Worm (Caenorhabditis elegans): ENCODE measurements around the gene idi-1.

idi-1 gene

ce11 chrIII:8132496-8132895 is 41.0 kb downstream of the idi-1 start:
- TF ChIP-seq snpc-4 (tag; optimal IDR thresholded peaks at IDR 0.05) (no peak), peb-1 (tag; optimal IDR thresholded peaks at IDR 0.05) (peak; percentile 10), blmp-1 (tag; optimal IDR thresholded peaks at IDR 0.05; ENCODE audit: insufficient read depth) (no peak), nhr-129 (tag; optimal IDR thresholded peaks at IDR 0.05) (peak; percentile 9), elt-3 (tag; optimal IDR thresholded peaks at IDR 0.05) (no peak)

DNA sequence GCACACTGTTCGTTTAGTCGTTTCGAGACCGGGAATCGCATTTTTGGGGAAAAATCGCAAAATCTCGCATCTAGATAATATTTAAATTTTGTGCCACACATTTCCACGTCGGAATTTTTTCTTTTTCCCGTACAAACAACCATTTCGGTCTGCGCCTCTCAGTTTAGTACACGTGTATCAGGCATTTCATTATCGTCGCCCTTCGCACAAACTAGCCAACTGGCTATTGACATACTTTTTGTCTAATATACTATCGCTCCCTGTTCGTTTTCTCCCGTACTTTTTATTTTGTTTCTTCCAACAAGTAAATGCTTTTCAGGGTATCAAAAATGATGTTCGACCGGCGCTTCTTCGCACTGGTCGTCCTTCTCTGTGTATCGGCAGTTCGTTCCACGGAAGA is 41.8 kb downstream of the idi-1 start, which contains the start of gene C14B9.2:
TSS of gene C14B9.2 (plus strand) at position 320 of the 400 bp plus-strand sequence.
- TF ChIP-seq sem-4 (tag; optimal IDR thresholded peaks at IDR 0.05) = no peak
- no peak for TF ChIP-seq unc-62 (GFP tag; optimal IDR thresholded peaks at IDR 0.05)
- TF ChIP-seq ceh-82 (tag; optimal IDR thresholded peaks at IDR 0.05) = no peak
- TF ChIP-seq mbf-1 (tag; optimal IDR thresholded peaks at IDR 0.05) = no peak
- no peak for TF ChIP-seq egl-27 (tag; optimal IDR thresholded peaks at IDR 0.05)
- TF ChIP-seq elt-1 (tag; optimal IDR thresholded peaks at IDR 0.05) = no peak
- peak; percentile 6 for TF ChIP-seq fos-1 (tag; optimal IDR thresholded peaks at IDR 0.05)
- peak; percentile 36 for TF ChIP-seq crh-2 (tag; optimal IDR thresholded peaks at IDR 0.05)
- TF ChIP-seq lin-13 (GFP tag; optimal IDR thresholded peaks at IDR 0.05) = no peak

ce11 chrIII:8136517-8137099 is 45.1 kb downstream of the idi-1 start:
- no peak for TF ChIP-seq mbf-1 (tag; optimal IDR thresholded peaks at IDR 0.05)
- no peak for TF ChIP-seq ztf-11 (tag; optimal IDR thresholded peaks at IDR 0.05)
- no peak for TF ChIP-seq sma-3 (GFP tag; optimal IDR thresholded peaks at IDR 0.05)
- peak; percentile 50 for TF ChIP-seq nhr-129 (tag; optimal IDR thresholded peaks at IDR 0.05)
- TF ChIP-seq blmp-1 (tag; optimal IDR thresholded peaks at IDR 0.05; ENCODE audit: insufficient read depth) = no peak
- TF ChIP-seq lsy-2 (tag; optimal IDR thresholded peaks at IDR 0.05) = no peak
- no peak for TF ChIP-seq nhr-12 (tag; optimal IDR thresholded peaks at IDR 0.05)
- TF ChIP-seq nhr-21 (tag; optimal IDR thresholded peaks at IDR 0.05) = no peak
- TF ChIP-seq ztf-1 (GFP tag; conservative IDR thresholded peaks at IDR 0.05) = no peak
- TF ChIP-seq F13H6.1 (tag; optimal IDR thresholded peaks at IDR 0.05) = peak; percentile 47
- TF ChIP-seq snpc-4 (tag; optimal IDR thresholded peaks at IDR 0.05) = no peak
- TF ChIP-seq sma-9 (GFP tag; optimal IDR thresholded peaks at IDR 0.05) = peak; percentile 1
- TF ChIP-seq sma-9 (tag; optimal IDR thresholded peaks at IDR 0.05) = no peak
- TF ChIP-seq nhr-23 (tag; optimal IDR thresholded peaks at IDR 0.05) = no peak
- TF ChIP-seq egl-27 (tag; optimal IDR thresholded peaks at IDR 0.05) = no peak
- TF ChIP-seq unc-39 (tag; optimal IDR thresholded peaks at IDR 0.05) = no peak
- TF ChIP-seq ztf-4 (tag; optimal IDR thresholded peaks at IDR 0.05) = no peak
- peak; percentile 14 for TF ChIP-seq nhr-77 (tag; optimal IDR thresholded peaks at IDR 0.05)
- TF ChIP-seq crh-2 (tag; optimal IDR thresholded peaks at IDR 0.05) = peak; percentile 22
- no peak for TF ChIP-seq unc-55 (GFP tag; optimal IDR thresholded peaks at IDR 0.05)
- TF ChIP-seq lin-13 (GFP tag; optimal IDR thresholded peaks at IDR 0.05) = no peak
- no peak for TF ChIP-seq ama-1 (optimal IDR thresholded peaks at IDR 0.05)
- no peak for TF ChIP-seq ceh-16 (tag; optimal IDR thresholded peaks at IDR 0.05)
- no peak for TF ChIP-seq nhr-237 (tag; optimal IDR thresholded peaks at IDR 0.05)

DNA sequence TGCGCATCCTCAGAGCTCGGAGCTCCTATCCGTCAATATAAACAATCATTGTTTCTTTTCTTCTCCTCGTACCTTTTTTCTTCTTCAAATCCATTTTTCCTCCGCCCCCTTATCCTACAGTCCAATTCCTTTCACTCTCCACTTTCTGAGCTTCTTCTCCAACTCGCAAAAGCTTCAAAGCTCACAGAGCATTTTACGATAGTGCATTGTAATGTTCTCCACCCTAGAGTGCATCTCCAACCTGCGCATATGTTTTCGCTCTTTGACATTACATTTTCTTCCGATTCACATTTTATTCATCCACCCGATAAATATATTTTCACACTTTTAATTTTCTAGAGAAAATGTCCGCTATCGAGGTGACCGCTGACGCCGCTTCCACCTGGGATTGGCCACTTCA is 46.3 kb downstream of the idi-1 start, which contains the start of gene hsp-12.2:
TSS of gene hsp-12.2 (plus strand) at position 301 of the 400 bp plus-strand sequence.
- no peak for TF ChIP-seq nhr-237 (tag; optimal IDR thresholded peaks at IDR 0.05)
- no peak for TF ChIP-seq ztf-11 (tag; optimal IDR thresholded peaks at IDR 0.05)
- no peak for TF ChIP-seq nhr-11 (tag; optimal IDR thresholded peaks at IDR 0.05)
- TF ChIP-seq Y55F3AM.14 (GFP tag; optimal IDR thresholded peaks at IDR 0.05) = no peak
- TF ChIP-seq unc-39 (tag; optimal IDR thresholded peaks at IDR 0.05) = no peak
- no peak for TF ChIP-seq lsy-2 (tag; optimal IDR thresholded peaks at IDR 0.05)
- no peak for TF ChIP-seq ceh-16 (tag; optimal IDR thresholded peaks at IDR 0.05)
- no peak for TF ChIP-seq aly-2 (tag; optimal IDR thresholded peaks at IDR 0.05)
- TF ChIP-seq C34F6.9 (tag; optimal IDR thresholded peaks at IDR 0.05) = no peak
- TF ChIP-seq gmeb-1 (tag; optimal IDR thresholded peaks at IDR 0.05) = no peak
- TF ChIP-seq nhr-12 (tag; optimal IDR thresholded peaks at IDR 0.05) = no peak
- TF ChIP-seq zag-1 (tag; optimal IDR thresholded peaks at IDR 0.05) = no peak
- no peak for TF ChIP-seq mdl-1 (tag; optimal IDR thresholded peaks at IDR 0.05)
- no peak for TF ChIP-seq blmp-1 (tag; optimal IDR thresholded peaks at IDR 0.05; ENCODE audit: insufficient read depth)
- no peak for TF ChIP-seq sma-9 (GFP tag; optimal IDR thresholded peaks at IDR 0.05)
- TF ChIP-seq sma-9 (tag; optimal IDR thresholded peaks at IDR 0.05) = no peak
- no peak for TF ChIP-seq fos-1 (tag; optimal IDR thresholded peaks at IDR 0.05)
